Worm (Caenorhabditis elegans) whole organism, L4/young adult: ENCODE data around the gene C10G8.2.
A peak's percentile ranks its signal among the peaks of the same experiment; 100 is the strongest.

Experiments
- W03F9.2 ChIP-seq: fragments of 150-350 bp; optimal IDR thresholded peaks from 2 replicates; lab custom pipeline; 2014; ENCODE audit warnings: missing biosample characterization, missing genetic modification characterization
- dao-5 ChIP-seq: sonication (generic microtip); optimal IDR thresholded peaks from 2 replicates; lab custom pipeline; 2016; ENCODE audit warnings: missing genotype, missing genetic modification characterization, moderate library complexity, missing compliant biosample characterization
- him-1 ChIP-seq: sonication (generic microtip); optimal IDR thresholded peaks from 2 replicates; lab custom pipeline; 2016; ENCODE audit warnings: missing genotype, missing genetic modification reagents, missing genetic modification characterization, missing compliant biosample characterization

The C10G8.2 gene

ce11 chrV:5314104-5314503, at the start of gene C10G8.2:
C10G8.2 (plus strand) TSS chrV:5314404.
- TF ChIP-seq W03F9.2 (tag; lab: Kevin White, UChicago) (no peak), dao-5 (no peak), him-1 (tag; lab: Kevin White, UChicago) (no peak)

ce11 chrV:5265581-5265980, 48.6 kb upstream of the C10G8.2 start, which contains the start of the genes srt-69 and B0238.12:
srt-69 (minus strand) TSS chrV:5265681.
B0238.12 (plus strand) TSS chrV:5265844.
- no peak for TF ChIP-seq W03F9.2 (tag; lab: Kevin White, UChicago)

ce11 chrV:5269024-5269535, 45.1 kb upstream of the C10G8.2 start, which contains the start of gene penr-1:
penr-1 (plus strand) TSS chrV:5269485.
- TF ChIP-seq him-1 (tag; lab: Kevin White, UChicago) (no peak), dao-5 (no peak), W03F9.2 (tag; lab: Kevin White, UChicago) (no peak)

- TF ChIP-seq W03F9.2 (tag; lab: Kevin White, UChicago) (no peak), him-1 (tag; lab: Kevin White, UChicago) (no peak), dao-5 (no peak)
These were observed 42.7 kb upstream of the C10G8.2 start for ce11 chrV:5271487-5271886.

- no peak for TF ChIP-seq W03F9.2 (tag; lab: Kevin White, UChicago)
- TF ChIP-seq him-1 (tag; lab: Kevin White, UChicago), result no peak
- TF ChIP-seq dao-5, result no peak
These were observed 42.2 kb upstream of the C10G8.2 start for ce11 chrV:5272034-5272433.

ce11 chrV:5272619-5273074, 41.6 kb upstream of the C10G8.2 start:
- no peak for TF ChIP-seq him-1 (tag; lab: Kevin White, UChicago)
- no peak for TF ChIP-seq W03F9.2 (tag; lab: Kevin White, UChicago)
- TF ChIP-seq dao-5, result no peak

- TF ChIP-seq W03F9.2 (tag; lab: Kevin White, UChicago) (no peak), him-1 (tag; lab: Kevin White, UChicago) (no peak), dao-5 (no peak)
These were observed 41.0 kb upstream of the C10G8.2 start for ce11 chrV:5273241-5273640.

ce11 chrV:5273770-5274169, 40.4 kb upstream of the C10G8.2 start, which contains the start of gene natc-2:
natc-2 (plus strand) TSS chrV:5274070.
- TF ChIP-seq W03F9.2 (tag; lab: Kevin White, UChicago), result no peak
- TF ChIP-seq him-1 (tag; lab: Kevin White, UChicago), result no peak

- peak; percentile 36 for TF ChIP-seq W03F9.2 (tag; lab: Kevin White, UChicago)
- TF ChIP-seq him-1 (tag; lab: Kevin White, UChicago), result no peak
- no peak for TF ChIP-seq dao-5
These were observed 39.2 kb upstream of the C10G8.2 start for ce11 chrV:5274974-5275373.

ce11 chrV:5275426-5276007, 38.7 kb upstream of the C10G8.2 start:
- TF ChIP-seq him-1 (tag; lab: Kevin White, UChicago) (no peak), W03F9.2 (tag; lab: Kevin White, UChicago) (no peak), dao-5 (no peak)

- TF ChIP-seq dao-5, result no peak
- TF ChIP-seq W03F9.2 (tag; lab: Kevin White, UChicago), result no peak
- TF ChIP-seq him-1 (tag; lab: Kevin White, UChicago), result no peak
These were observed 36.2 kb upstream of the C10G8.2 start, which contains the start of gene B0238.9 for ce11 chrV:5278001-5278400. B0238.9 (minus strand) TSS chrV:5278101.

- TF ChIP-seq W03F9.2 (tag; lab: Kevin White, UChicago), result no peak
- TF ChIP-seq dao-5, result no peak
- TF ChIP-seq him-1 (tag; lab: Kevin White, UChicago), result no peak
These were observed 26.9 kb upstream of the C10G8.2 start, which contains the start of gene Y49G5A.1 for ce11 chrV:5287273-5287672. Y49G5A.1 (minus strand) TSS chrV:5287373.

- TF ChIP-seq him-1 (tag; lab: Kevin White, UChicago), result no peak
- no peak for TF ChIP-seq W03F9.2 (tag; lab: Kevin White, UChicago)
These were observed 25.5 kb upstream of the C10G8.2 start for ce11 chrV:5288676-5289075.

- TF ChIP-seq W03F9.2 (tag; lab: Kevin White, UChicago), result no peak
- TF ChIP-seq dao-5, result no peak
- no peak for TF ChIP-seq him-1 (tag; lab: Kevin White, UChicago)
These were observed 18.3 kb upstream of the C10G8.2 start for ce11 chrV:5295940-5296339.

ce11 chrV:5297740-5298139, 16.5 kb upstream of the C10G8.2 start:
- no peak for TF ChIP-seq dao-5
- TF ChIP-seq him-1 (tag; lab: Kevin White, UChicago), result no peak
- no peak for TF ChIP-seq W03F9.2 (tag; lab: Kevin White, UChicago)
